Fruit fly (Drosophila melanogaster): ENCODE data around the gene Ugt36A1.
A peak's percentile ranks its signal among the peaks of the same experiment; 100 is the strongest.

Gene Ugt36A1

dm6 chr2L:3657349-3658142, 38.6 kb downstream of the Ugt36A1 start (continued):
- TF ChIP-seq caup (GFP tag; optimal IDR thresholded peaks at IDR 0.05; ENCODE audit: severe bottlenecking) (peak; percentile 27), CG8924 (tag; optimal IDR thresholded peaks at IDR 0.05) (peak; percentile 7), CG30403 (GFP tag; optimal IDR thresholded peaks at IDR 0.05) (peak; percentile 49), zf30C (GFP tag; optimal IDR thresholded peaks at IDR 0.05) (no peak), Aef1 (GFP tag; IDR thresholded peaks at IDR 0.05) (peak; percentile 41; the same call in 1 of the 3 replicates), Sin3A (optimal IDR thresholded peaks at IDR 0.05) (no peak), Bgb (GFP tag; IDR thresholded peaks at IDR 0.05; ENCODE audit: partially characterized antibody) (peak; percentile 89), CG4820 (GFP tag; optimal IDR thresholded peaks at IDR 0.05) (peak; percentile 51), NfI (GFP tag; optimal IDR thresholded peaks at IDR 0.05) (peak; percentile 59), lmd (GFP tag; IDR thresholded peaks at IDR 0.05) (peak; percentile 55), run (tag; optimal IDR thresholded peaks at IDR 0.05) (peak; percentile 11), CG4617 (GFP tag; optimal IDR thresholded peaks at IDR 0.05; ENCODE audit: borderline replicate concordance) (peak; percentile 30), eve (GFP tag; optimal IDR thresholded peaks at IDR 0.05) (no peak), Bteb2 (GFP tag; optimal IDR thresholded peaks at IDR 0.05) (peak; percentile 33), Ada2b (GFP tag; IDR thresholded peaks at IDR 0.05) (no peak), CG1832 (GFP tag; optimal IDR thresholded peaks at IDR 0.05) (peak; percentile 73), bab2 (GFP tag; optimal IDR thresholded peaks at IDR 0.05) (peak; percentile 66), dmrt99B (tag; optimal IDR thresholded peaks at IDR 0.05) (peak; percentile 40), gem (tag; optimal IDR thresholded peaks at IDR 0.05) (peak; percentile 39), pb (GFP tag; optimal IDR thresholded peaks at IDR 0.05) (no peak), croc (GFP tag; conservative IDR thresholded peaks at IDR 0.05) (peak; percentile 34; the same call in 1 of the 3 replicates), CG7839 (tag; optimal IDR thresholded peaks at IDR 0.05) (peak; percentile 50), CG34376 (GFP tag; optimal IDR thresholded peaks at IDR 0.05) (peak; percentile 7), CG12659 (GFP tag; optimal IDR thresholded peaks at IDR 0.05) (peak; percentile 32), MBD-R2 (GFP tag; IDR thresholded peaks at IDR 0.05) (no peak), CG4282 (GFP tag; optimal IDR thresholded peaks at IDR 0.05) (no peak), E2f1 (GFP tag; IDR thresholded peaks at IDR 0.05) (0 out of 2 replicates have a peak, but pooled peaks have one; percentile 19), Optix (GFP tag; IDR thresholded peaks at IDR 0.05) (peak; percentile 61; the same call in 2 of the 3 replicates), slbo (GFP tag; IDR thresholded peaks at IDR 0.05) (peak; percentile 52; the same call in 1 of the 2 replicates), CG9932 (GFP tag; IDR thresholded peaks at IDR 0.05) (peak; percentile 63; the same call in 1 of the 2 replicates), CG17568 (GFP tag; optimal IDR thresholded peaks at IDR 0.05) (no peak), CG12104 (GFP tag; optimal IDR thresholded peaks at IDR 0.05) (no peak), CG6272 (GFP tag; IDR thresholded peaks at IDR 0.05) (peak; percentile 55), Max (GFP tag; optimal IDR thresholded peaks at IDR 0.05) (peak; percentile 37), NFAT (GFP tag; IDR thresholded peaks at IDR 0.05) (peak; percentile 48; the same call in 1 of the 2 replicates), CG13894 (tag; optimal IDR thresholded peaks at IDR 0.05) (peak; percentile 83), CG33213 (GFP tag; optimal IDR thresholded peaks at IDR 0.05) (peak; percentile 86), CG12744 (GFP tag; optimal IDR thresholded peaks at IDR 0.05) (peak; percentile 58), Dek (tag; optimal IDR thresholded peaks at IDR 0.05) (peak; percentile 31), unc-4 (GFP tag; IDR thresholded peaks at IDR 0.05; ENCODE audit: partially characterized antibody) (peak; percentile 43; the same call in 1 of the 2 replicates), CG3838 (GFP tag; optimal IDR thresholded peaks at IDR 0.05) (peak; percentile 15), Adf1 (GFP tag; IDR thresholded peaks at IDR 0.05) (peak; percentile 90), az2 (GFP tag; optimal IDR thresholded peaks at IDR 0.05) (peak; percentile 62), CG10209 (GFP tag; optimal IDR thresholded peaks at IDR 0.05) (no peak), CG17912 (GFP tag; optimal IDR thresholded peaks at IDR 0.05) (peak; percentile 45), lab (GFP tag; optimal IDR thresholded peaks at IDR 0.05) (peak; percentile 65), knrl (GFP tag; IDR thresholded peaks at IDR 0.05; ENCODE audit: partially characterized antibody) (peak; percentile 80), CG7786 (GFP tag; optimal IDR thresholded peaks at IDR 0.05) (no peak), CG16779 (GFP tag; IDR thresholded peaks at IDR 0.05) (no peak)
